Worm (Caenorhabditis elegans) whole organism, mixed stage, embryonic: ENCODE measurements around the gene hex-3.

ENCODE experiments used
- M03D4.4 ChIP-seq: sonication (generic microtip); optimal IDR thresholded peaks from 2 replicates; lab custom pipeline; 2017; ENCODE audit warnings: mild to moderate bottlenecking, missing genetic modification characterization, missing compliant biosample characterization
- bed-3 ChIP-seq: fragments of 200-800 bp; sonication (Bioruptor generic); optimal IDR thresholded peaks from 3 replicates; lab custom pipeline; 2018; ENCODE audit warnings: mild to moderate bottlenecking, missing genetic modification characterization, moderate library complexity, missing compliant biosample characterization
- blmp-1 ChIP-seq: fragments of 150-350 bp; optimal IDR thresholded peaks from 2 replicates; lab custom pipeline; 2014; ENCODE audit warnings: missing biosample characterization, missing genetic modification characterization
- ceh-39 ChIP-seq: fragments of 150-350 bp; optimal IDR thresholded peaks from 2 replicates; lab custom pipeline; 2014; ENCODE audit warnings: missing biosample characterization, missing genetic modification characterization
- ceh-43 ChIP-seq: fragments of 200-800 bp; sonication (Bioruptor generic); optimal IDR thresholded peaks from 2 replicates; lab custom pipeline; 2018; ENCODE audit warnings: mild to moderate bottlenecking, missing genetic modification characterization, moderate library complexity, missing compliant biosample characterization
- ceh-83 ChIP-seq: fragments of 200-800 bp; sonication (Bioruptor generic); optimal IDR thresholded peaks from 2 replicates; lab custom pipeline; 2018; ENCODE audit warnings: mild to moderate bottlenecking, missing genetic modification characterization, missing compliant biosample characterization
- ces-1 ChIP-seq: fragments of 150-350 bp; optimal IDR thresholded peaks from 2 replicates; lab custom pipeline; 2014; ENCODE audit warnings: missing biosample characterization, missing genetic modification reagents, missing genetic modification characterization
- cnd-1 ChIP-seq: fragments of 200-800 bp; sonication (Bioruptor generic); optimal IDR thresholded peaks from 2 replicates; lab custom pipeline; 2018; ENCODE audit warnings: mild to moderate bottlenecking, missing genetic modification characterization, missing compliant biosample characterization
- drap-1 ChIP-seq: fragments of 200-800 bp; sonication (Bioruptor generic); optimal IDR thresholded peaks from 3 replicates; lab custom pipeline; 2018; ENCODE audit warnings: mild to moderate bottlenecking, missing genetic modification characterization, missing compliant biosample characterization
- elt-1 ChIP-seq: sonication (generic microtip); optimal IDR thresholded peaks from 2 replicates; lab custom pipeline; 2017; ENCODE audit warnings: missing genetic modification characterization, mild to moderate bottlenecking, missing compliant biosample characterization, antibody characterized with exemption, moderate library complexity, borderline replicate concordance; ENCODE audit not compliant: insufficient read depth
- elt-3 ChIP-seq: fragments of 150-350 bp; optimal IDR thresholded peaks from 2 replicates; lab custom pipeline; 2014; ENCODE audit warnings: missing biosample characterization, missing genetic modification characterization
- flh-1 ChIP-seq: fragments of 200-800 bp; sonication (Bioruptor generic); optimal IDR thresholded peaks from 2 replicates; lab custom pipeline; 2018; ENCODE audit warnings: mild to moderate bottlenecking, missing genetic modification characterization, moderate library complexity, missing compliant biosample characterization
- ham-2 ChIP-seq: fragments of 200-800 bp; sonication (Bioruptor generic); optimal IDR thresholded peaks from 2 replicates; lab custom pipeline; 2018; ENCODE audit warnings: mild to moderate bottlenecking, missing genetic modification characterization, missing compliant biosample characterization
- hlh-1 ChIP-seq: fragments of 150-350 bp; optimal IDR thresholded peaks from 2 replicates; lab custom pipeline; 2014; ENCODE audit warnings: missing biosample characterization, missing genetic modification reagents, missing genetic modification characterization
- lin-13 ChIP-seq: fragments of 150-350 bp; optimal IDR thresholded peaks from 2 replicates; lab custom pipeline; 2014; ENCODE audit warnings: missing biosample characterization, missing genetic modification characterization
- lin-32 ChIP-seq: fragments of 200-800 bp; sonication (Bioruptor generic); optimal IDR thresholded peaks from 2 replicates; lab custom pipeline; 2018; ENCODE audit warnings: mild to moderate bottlenecking, missing genetic modification characterization, missing compliant biosample characterization
- lsy-2 ChIP-seq: fragments of 150-350 bp; optimal IDR thresholded peaks from 2 replicates; lab custom pipeline; 2014; ENCODE audit warnings: missing biosample characterization, missing genetic modification characterization
- mab-5 ChIP-seq: fragments of 150-350 bp; optimal IDR thresholded peaks from 2 replicates; lab custom pipeline; 2014; ENCODE audit warnings: missing biosample characterization, missing genetic modification characterization
- mep-1 ChIP-seq: fragments of 150-350 bp; optimal IDR thresholded peaks from 2 replicates; lab custom pipeline; 2017; ENCODE audit warnings: missing biosample characterization, missing genetic modification reagents, missing genetic modification characterization, inconsistent platforms
- mls-2 ChIP-seq: sonication (generic microtip); optimal IDR thresholded peaks from 2 replicates; lab custom pipeline; 2016; ENCODE audit warnings: mild to moderate bottlenecking, missing genetic modification characterization, moderate library complexity, missing compliant biosample characterization
- nhr-12 ChIP-seq: fragments of 150-350 bp; optimal IDR thresholded peaks from 2 replicates; lab custom pipeline; 2014; ENCODE audit warnings: missing biosample characterization, missing genetic modification characterization
- nhr-2 ChIP-seq: fragments of 150-350 bp; optimal IDR thresholded peaks from 2 replicates; lab custom pipeline; 2014; ENCODE audit warnings: missing biosample characterization, missing genetic modification characterization
- nhr-237 ChIP-seq: fragments of 150-350 bp; optimal IDR thresholded peaks from 2 replicates; lab custom pipeline; 2014; ENCODE audit warnings: missing biosample characterization, missing genetic modification characterization
- nhr-76 ChIP-seq: sonication (generic microtip); optimal IDR thresholded peaks from 2 replicates; lab custom pipeline; 2017; ENCODE audit warnings: missing biosample characterization, missing genetic modification characterization
- pha-4 ChIP-seq: fragments of 150-350 bp; optimal IDR thresholded peaks from 2 replicates; lab custom pipeline; 2018; ENCODE audit warnings: missing biosample characterization, missing genetic modification reagents, missing genetic modification characterization
- sem-2 ChIP-seq: fragments of 200-800 bp; sonication (Bioruptor generic); optimal IDR thresholded peaks from 2 replicates; lab custom pipeline; 2018; ENCODE audit warnings: mild to moderate bottlenecking, missing genetic modification characterization, missing compliant biosample characterization
- snpc-4 ChIP-seq: fragments of 150-350 bp; optimal IDR thresholded peaks from 2 replicates; lab custom pipeline; 2014; ENCODE audit warnings: missing biosample characterization, missing genetic modification characterization
- sptf-1 ChIP-seq: sonication (generic microtip); optimal IDR thresholded peaks from 2 replicates; lab custom pipeline; 2017; ENCODE audit warnings: mild to moderate bottlenecking, missing genetic modification characterization, moderate library complexity, missing compliant biosample characterization
- tbx-8 ChIP-seq: fragments of 200-800 bp; sonication (Bioruptor generic); optimal IDR thresholded peaks from 2 replicates; lab custom pipeline; 2018; ENCODE audit warnings: mild to moderate bottlenecking, missing genetic modification characterization, moderate library complexity, missing compliant biosample characterization
- unc-120 ChIP-seq: sonication (generic microtip); optimal IDR thresholded peaks from 2 replicates; lab custom pipeline; 2017; ENCODE audit warnings: missing genetic modification characterization, missing compliant biosample characterization; ENCODE audit not compliant: poor library complexity, severe bottlenecking
- unc-39 ChIP-seq: fragments of 150-350 bp; optimal IDR thresholded peaks from 2 replicates; lab custom pipeline; 2014; ENCODE audit warnings: missing biosample characterization, missing genetic modification characterization
- unc-62 ChIP-seq: fragments of 150-350 bp; optimal IDR thresholded peaks from 2 replicates; lab custom pipeline; 2014; ENCODE audit warnings: missing biosample characterization, missing genetic modification reagents, missing genetic modification characterization
- zip-8 ChIP-seq: fragments of 150-350 bp; optimal IDR thresholded peaks from 2 replicates; lab custom pipeline; 2014; ENCODE audit warnings: missing biosample characterization, missing genetic modification characterization

hex-3 gene

ce11 chrIII:10816800-10817418, 32.1 kb upstream of the hex-3 start, which contains the start of gene sca-1:
TSS of gene sca-1 (minus strand) at chrIII:10816850.
- TF ChIP-seq unc-120 (peak; percentile 44), cnd-1 (no peak), ceh-39 (tag; lab: Kevin White, UChicago) (no peak), hlh-1 (tag; lab: Kevin White, UChicago) (peak; percentile 8), ceh-83 (GFP tag; lab: Kevin White, UChicago) (no peak), unc-62 (peak; percentile 80)
- TF ChIP-seq, all 35 proteins: peak for 3

ce11 chrIII:10818364-10818763, 30.7 kb upstream of the hex-3 start:
- no peak for TF ChIP-seq lin-32 (GFP tag; lab: Kevin White, UChicago)
- no peak for TF ChIP-seq nhr-76 (tag; lab: Kevin White, UChicago)
- no peak for TF ChIP-seq ham-2 (GFP tag; lab: Kevin White, UChicago)
- no peak for TF ChIP-seq hlh-1 (tag; lab: Kevin White, UChicago)
- TF ChIP-seq nhr-2 (tag; lab: Kevin White, UChicago) = no peak
- peak; percentile 37 for TF ChIP-seq drap-1 (GFP tag; lab: Kevin White, UChicago)
- no peak for TF ChIP-seq tbx-8 (GFP tag; lab: Kevin White, UChicago)
- peak; percentile 50 for TF ChIP-seq blmp-1 (tag; lab: Kevin White, UChicago)
- peak; percentile 50 for TF ChIP-seq nhr-12
- no peak for TF ChIP-seq elt-3 (tag; lab: Kevin White, UChicago)
- peak; percentile 54 for TF ChIP-seq cnd-1
- peak; percentile 68 for TF ChIP-seq lin-13 (tag; lab: Kevin White, UChicago)
- TF ChIP-seq M03D4.4 (tag; lab: Kevin White, UChicago) = peak; percentile 44
- TF ChIP-seq flh-1 (GFP tag; lab: Kevin White, UChicago) = no peak
- TF ChIP-seq elt-1 (tag; lab: Kevin White, UChicago) = no peak
- TF ChIP-seq mab-5 = no peak
- no peak for TF ChIP-seq unc-39 (tag; lab: Kevin White, UChicago)
- TF ChIP-seq pha-4 (tag; lab: Kevin White, UChicago) = peak; percentile 54
- no peak for TF ChIP-seq unc-62
- TF ChIP-seq unc-120 = no peak
- TF ChIP-seq nhr-237 (tag; lab: Kevin White, UChicago) = no peak
- TF ChIP-seq lsy-2 = no peak
- no peak for TF ChIP-seq bed-3 (GFP tag; lab: Kevin White, UChicago)
- peak; percentile 62 for TF ChIP-seq mep-1 (tag; lab: Kevin White, UChicago)
- TF ChIP-seq sptf-1 (tag; lab: Kevin White, UChicago) = peak; percentile 67
- TF ChIP-seq sem-2 (GFP tag; lab: Kevin White, UChicago) = no peak

ce11 chrIII:10819257-10819656, 29.8 kb upstream of the hex-3 start:
- peak; percentile 36 for TF ChIP-seq ces-1 (GFP tag; lab: Kevin White, UChicago)
- TF ChIP-seq hlh-1 (tag; lab: Kevin White, UChicago) = no peak
- TF ChIP-seq, all 35 proteins: peak for 1

- TF ChIP-seq unc-62 = peak; percentile 40
- peak; percentile 59 for TF ChIP-seq cnd-1
- TF ChIP-seq zip-8 (tag; lab: Kevin White, UChicago) = no peak
Measured at ce11 chrIII:10819778-10820177, 29.2 kb upstream of the hex-3 start.

ce11 chrIII:10820592-10821242, 28.3 kb upstream of the hex-3 start:
- TF ChIP-seq mls-2 (tag; lab: Kevin White, UChicago) (no peak), unc-39 (tag; lab: Kevin White, UChicago) (no peak), snpc-4 (tag; lab: Kevin White, UChicago) (no peak), flh-1 (GFP tag; lab: Kevin White, UChicago) (no peak), lsy-2 (peak; percentile 8), ceh-43 (GFP tag; lab: Kevin White, UChicago) (no peak), mep-1 (tag; lab: Kevin White, UChicago) (no peak)
